Worm (Caenorhabditis elegans): ENCODE results near the gene C14H10.2.

ce11 chrX:10240939-10241338 is 11.7 kb downstream of the C14H10.2 start, which contains the start of gene str-74:
- TF ChIP-seq nfya-1 (tag; optimal IDR thresholded peaks at IDR 0.05; ENCODE audit: insufficient read depth) (no peak), nhr-25 (tag; optimal IDR thresholded peaks at IDR 0.05) (no peak), zag-1 (tag; optimal IDR thresholded peaks at IDR 0.05) (no peak), daf-12 (tag; optimal IDR thresholded peaks at IDR 0.05) (no peak), aly-2 (tag; optimal IDR thresholded peaks at IDR 0.05) (no peak)
